Fruit fly (Drosophila melanogaster): ENCODE results near the gene Nin.

Gene Nin

dm6 chr2L:5278309-5279130 lies at the start of gene Nin, which contains the start of gene Bub1:
Gene Nin (minus strand): TSS chr2L:5278548.
Gene Bub1 (plus strand): TSS chr2L:5278865.
- TF ChIP-seq Sin3A (optimal IDR thresholded peaks at IDR 0.05) (no peak), psq (optimal IDR thresholded peaks at IDR 0.05) (no peak), h (optimal IDR thresholded peaks at IDR 0.05) (no peak), ttk (optimal IDR thresholded peaks at IDR 0.05) (no peak), Myc (optimal IDR thresholded peaks at IDR 0.05) (no peak), insv (optimal IDR thresholded peaks at IDR 0.05) (no peak)

dm6 chr2L:5327266-5327621 lies 48.9 kb upstream of the Nin start:
- TF ChIP-seq insv (optimal IDR thresholded peaks at IDR 0.05), result no peak
- TF ChIP-seq psq (optimal IDR thresholded peaks at IDR 0.05), result no peak
- no peak for TF ChIP-seq h (optimal IDR thresholded peaks at IDR 0.05)
- no peak for TF ChIP-seq Sin3A (optimal IDR thresholded peaks at IDR 0.05)
- TF ChIP-seq Myc (optimal IDR thresholded peaks at IDR 0.05), result no peak
- TF ChIP-seq ttk (optimal IDR thresholded peaks at IDR 0.05), result no peak

- no peak for TF ChIP-seq h (optimal IDR thresholded peaks at IDR 0.05)
- TF ChIP-seq Sin3A (optimal IDR thresholded peaks at IDR 0.05), result no peak
- TF ChIP-seq insv (optimal IDR thresholded peaks at IDR 0.05), result no peak
- no peak for TF ChIP-seq psq (optimal IDR thresholded peaks at IDR 0.05)
- no peak for TF ChIP-seq Myc (optimal IDR thresholded peaks at IDR 0.05)
- no peak for TF ChIP-seq ttk (optimal IDR thresholded peaks at IDR 0.05)
Measured at dm6 chr2L:5326414-5327265, 48.3 kb upstream of the Nin start, which contains the start of the genes Ncoa6 and cype. Gene Ncoa6 (minus strand): TSS chr2L:5326683. Gene cype (plus strand): TSS chr2L:5327227.

dm6 chr2L:5324958-5325850 lies 46.9 kb upstream of the Nin start:
- TF ChIP-seq psq (optimal IDR thresholded peaks at IDR 0.05) (no peak), h (optimal IDR thresholded peaks at IDR 0.05) (no peak), ttk (optimal IDR thresholded peaks at IDR 0.05) (no peak), insv (optimal IDR thresholded peaks at IDR 0.05) (no peak), Sin3A (optimal IDR thresholded peaks at IDR 0.05) (no peak), Myc (optimal IDR thresholded peaks at IDR 0.05) (no peak)

- TF ChIP-seq Sin3A (optimal IDR thresholded peaks at IDR 0.05) (no peak), h (optimal IDR thresholded peaks at IDR 0.05) (no peak), psq (optimal IDR thresholded peaks at IDR 0.05) (no peak), ttk (optimal IDR thresholded peaks at IDR 0.05) (no peak), Myc (optimal IDR thresholded peaks at IDR 0.05) (no peak), insv (optimal IDR thresholded peaks at IDR 0.05) (no peak)
Measured at dm6 chr2L:5321014-5321413, 42.7 kb upstream of the Nin start.

- TF ChIP-seq Sin3A (optimal IDR thresholded peaks at IDR 0.05), result no peak
- no peak for TF ChIP-seq ttk (optimal IDR thresholded peaks at IDR 0.05)
- TF ChIP-seq Myc (optimal IDR thresholded peaks at IDR 0.05), result no peak
- no peak for TF ChIP-seq insv (optimal IDR thresholded peaks at IDR 0.05)
- TF ChIP-seq psq (optimal IDR thresholded peaks at IDR 0.05), result no peak
- no peak for TF ChIP-seq h (optimal IDR thresholded peaks at IDR 0.05)
Measured at dm6 chr2L:5320063-5320462, 41.7 kb upstream of the Nin start.

- TF ChIP-seq ttk (optimal IDR thresholded peaks at IDR 0.05), result no peak
- TF ChIP-seq Sin3A (optimal IDR thresholded peaks at IDR 0.05), result no peak
- TF ChIP-seq insv (optimal IDR thresholded peaks at IDR 0.05), result no peak
- TF ChIP-seq psq (optimal IDR thresholded peaks at IDR 0.05), result no peak
- no peak for TF ChIP-seq h (optimal IDR thresholded peaks at IDR 0.05)
- no peak for TF ChIP-seq Myc (optimal IDR thresholded peaks at IDR 0.05)
Measured at dm6 chr2L:5314630-5315159, 36.3 kb upstream of the Nin start, which contains the start of gene CG14024. Gene CG14024 (minus strand): TSS chr2L:5314895.

- TF ChIP-seq insv (optimal IDR thresholded peaks at IDR 0.05), result no peak
- TF ChIP-seq ttk (optimal IDR thresholded peaks at IDR 0.05), result no peak
Measured at dm6 chr2L:5309369-5309768, 31.0 kb upstream of the Nin start.

dm6 chr2L:5306373-5306997 lies 28.1 kb upstream of the Nin start:
- TF ChIP-seq h (optimal IDR thresholded peaks at IDR 0.05) (no peak), ttk (optimal IDR thresholded peaks at IDR 0.05) (no peak), insv (optimal IDR thresholded peaks at IDR 0.05) (no peak), psq (optimal IDR thresholded peaks at IDR 0.05) (no peak), Myc (optimal IDR thresholded peaks at IDR 0.05) (no peak), Sin3A (optimal IDR thresholded peaks at IDR 0.05) (no peak)

dm6 chr2L:5305240-5305875 lies 27.0 kb upstream of the Nin start:
- TF ChIP-seq h (optimal IDR thresholded peaks at IDR 0.05) (no peak), psq (optimal IDR thresholded peaks at IDR 0.05) (no peak)
